Worm (Caenorhabditis elegans): Measurements from ENCODE around the gene F28C6.9.

DNA sequence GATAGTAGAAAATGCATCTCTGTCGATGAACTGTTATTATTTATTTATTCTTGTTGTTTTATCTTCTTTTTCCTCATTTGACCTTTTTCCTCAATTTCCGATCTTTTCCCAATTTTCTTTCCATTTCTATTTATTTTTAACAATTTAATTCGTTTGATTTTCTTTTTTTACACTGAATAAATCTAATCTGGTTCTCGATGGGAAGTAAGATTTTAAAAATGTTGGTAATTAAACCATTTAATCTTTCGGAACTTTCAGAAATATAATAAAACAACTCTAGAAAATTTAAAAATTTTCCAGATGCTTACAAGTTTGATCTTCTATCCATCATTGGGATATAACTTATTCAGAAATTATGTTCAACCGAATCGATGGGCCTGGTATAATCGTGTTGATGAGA, 3.4 kb downstream of the F28C6.9 start, which contains the start of gene F28C6.8:
- TF ChIP-seq flt-1 (GFP tag; IDR thresholded peaks at IDR 0.05) (no peak), ref-1 (GFP tag; conservative IDR thresholded peaks at IDR 0.05) (no peak), ztf-23 (GFP tag; IDR thresholded peaks at IDR 0.05) (no peak), klf-2 (GFP tag; conservative IDR thresholded peaks at IDR 0.05) (no peak), med-1 (GFP tag; optimal IDR thresholded peaks at IDR 0.05; ENCODE audit: insufficient read depth) (no peak)
